Fruit fly (Drosophila melanogaster) whole organism: ENCODE measurements around the gene SPE.
A peak's percentile ranks its signal among the peaks of the same experiment; 100 is the strongest.

Experiments used
- CG8478 ChIP-seq: fragments of >200 bp; optimal IDR thresholded peaks from 2 replicates; lab custom pipeline; 2018; ENCODE audit warnings: inconsistent platforms
- Dll ChIP-seq: fragments of >200 bp; optimal IDR thresholded peaks from 2 replicates; lab custom pipeline; 2017
- EcR ChIP-seq, 2 experiments: fragments of >200 bp; optimal IDR thresholded peaks; 2 replicates each; lab custom pipeline; 2017; ENCODE audit warnings: missing biosample characterization in 2 of 2, missing genetic modification characterization in 2 of 2, missing genetic modification reagents in 2 of 2
- pan ChIP-seq: fragments of >200 bp; optimal IDR thresholded peaks from 2 replicates; lab custom pipeline; 2017
- psq ChIP-seq: fragments of >200 bp; optimal IDR thresholded peaks from 2 replicates; lab custom pipeline; 2017
- usp ChIP-seq: fragments of >200 bp; optimal IDR thresholded peaks from 2 replicates; lab custom pipeline; 2017; ENCODE audit warnings: missing biosample characterization, missing genetic modification characterization, mixed read lengths

SPE gene

DNA sequence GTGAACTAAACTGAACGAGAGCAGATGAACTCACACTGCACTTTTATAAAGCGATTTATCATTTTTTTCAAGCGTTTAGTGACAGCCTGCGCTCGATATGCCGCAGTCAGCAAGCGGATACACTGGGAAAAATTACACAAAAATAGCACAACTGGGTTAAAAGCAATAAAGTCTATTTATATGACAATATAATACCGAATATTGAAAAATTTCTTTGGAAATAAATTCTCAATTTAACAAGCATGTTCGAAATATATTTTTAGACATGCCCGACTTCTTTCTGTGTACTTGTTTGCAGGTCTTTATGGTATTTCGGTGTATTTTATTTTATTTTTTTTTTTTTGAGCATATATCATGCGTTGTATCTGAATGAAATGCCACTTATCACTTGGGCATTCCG is 27.8 kb downstream of the SPE start:
- no peak for TF ChIP-seq pan
- TF ChIP-seq CG8478, result no peak
- TF ChIP-seq EcR (GFP tag; optimal IDR thresholded peaks at IDR 0.05; lab: Kevin White, UChicago), result no peak
- no peak for TF ChIP-seq Dll (lab: Kevin White, UChicago)
- no peak for TF ChIP-seq usp (GFP tag; lab: Kevin White, UChicago)
- TF ChIP-seq psq (lab: Kevin White, UChicago), result no peak

DNA sequence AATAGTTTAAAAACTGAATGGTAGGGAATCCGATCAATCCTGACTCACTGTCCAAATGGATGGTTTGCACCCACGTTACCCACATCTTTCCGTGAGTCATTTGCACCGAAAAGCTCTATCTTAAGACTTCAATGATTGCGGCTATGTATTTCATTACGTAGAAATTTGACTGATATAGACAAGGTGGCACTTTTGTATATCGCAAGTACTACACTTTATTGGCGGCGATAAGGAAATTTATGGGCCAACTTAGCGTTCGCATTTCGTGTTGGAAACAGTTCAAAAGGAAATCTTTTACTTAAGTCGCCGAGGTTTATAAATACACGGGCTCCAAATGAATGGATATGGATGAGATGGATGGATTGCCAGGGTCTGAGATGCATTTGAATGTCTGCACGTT is 28.8 kb downstream of the SPE start:
- TF ChIP-seq usp (GFP tag; lab: Kevin White, UChicago), result no peak
- TF ChIP-seq CG8478, result no peak
- TF ChIP-seq psq (lab: Kevin White, UChicago), result no peak
- TF ChIP-seq Dll (lab: Kevin White, UChicago), result no peak
- TF ChIP-seq pan, result no peak
- TF ChIP-seq EcR (GFP tag; optimal IDR thresholded peaks at IDR 0.05; lab: Kevin White, UChicago), result no peak

dm6 chr3R:23718297-23718941 is 32.4 kb downstream of the SPE start, which contains the start of gene nau:
TSS of gene nau (minus strand) at chr3R:23718357.
- no peak for TF ChIP-seq usp (GFP tag; lab: Kevin White, UChicago)
- no peak for TF ChIP-seq pan
- TF ChIP-seq Dll (lab: Kevin White, UChicago), result no peak
- no peak for TF ChIP-seq EcR (GFP tag; optimal IDR thresholded peaks at IDR 0.05; lab: Kevin White, UChicago)
- no peak for TF ChIP-seq psq (lab: Kevin White, UChicago)
- TF ChIP-seq CG8478, result no peak

dm6 chr3R:23721525-23721924 is 35.5 kb downstream of the SPE start, which contains the start of gene CG10232:
TSS of gene CG10232 (minus strand) at chr3R:23721625.
- no peak for TF ChIP-seq Dll (lab: Kevin White, UChicago)
- no peak for TF ChIP-seq usp (GFP tag; lab: Kevin White, UChicago)
- TF ChIP-seq CG8478, result no peak
- no peak for TF ChIP-seq psq (lab: Kevin White, UChicago)
- TF ChIP-seq pan, result no peak

- TF ChIP-seq pan, result no peak
Measured at dm6 chr3R:23721936-23722335, 35.9 kb downstream of the SPE start.

dm6 chr3R:23722680-23723372 is 36.8 kb downstream of the SPE start, which contains the start of gene CG10365:
TSS of gene CG10365 (plus strand) at chr3R:23723331.
- TF ChIP-seq EcR (GFP tag; optimal IDR thresholded peaks at IDR 0.05; lab: Kevin White, UChicago) (no peak), usp (GFP tag; lab: Kevin White, UChicago) (no peak), psq (lab: Kevin White, UChicago) (no peak), pan (no peak), CG8478 (no peak), Dll (lab: Kevin White, UChicago) (no peak)

dm6 chr3R:23723381-23724034 is 37.5 kb downstream of the SPE start:
- TF ChIP-seq EcR (GFP tag; optimal IDR thresholded peaks at IDR 0.05; lab: Kevin White, UChicago), result peak in 1 of 2 experiments; percentile 11
- TF ChIP-seq Dll (lab: Kevin White, UChicago), result no peak

DNA sequence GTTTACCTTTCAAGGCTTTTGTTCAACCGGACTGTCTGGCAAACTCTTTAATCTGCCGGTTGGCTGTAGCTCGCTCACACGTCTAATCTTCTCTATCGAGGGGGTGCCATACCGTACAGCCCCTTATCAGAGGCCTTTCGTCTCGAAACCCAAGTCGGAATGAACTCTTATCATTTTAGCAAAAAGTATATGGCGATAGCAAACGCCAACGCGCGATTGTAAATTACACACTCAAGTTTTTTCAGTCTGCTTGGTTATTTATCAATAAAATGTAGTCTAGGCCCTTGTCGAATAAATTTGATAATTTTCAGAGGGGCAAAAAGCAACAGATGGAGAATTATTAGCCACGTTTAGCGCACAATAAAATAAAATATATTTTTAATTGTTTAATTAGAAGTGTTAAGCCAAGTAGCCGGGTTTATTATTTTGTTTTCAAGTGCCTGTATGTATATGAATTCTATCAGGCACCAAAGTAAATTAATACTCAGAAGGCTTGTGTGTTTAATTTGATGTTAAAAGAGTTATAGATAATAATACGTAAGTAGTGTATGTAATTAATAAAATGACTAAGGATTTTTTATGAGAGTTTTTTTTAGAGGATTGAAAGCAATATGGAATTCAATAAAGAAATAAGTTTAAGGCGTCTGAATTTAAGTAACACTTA is 38.9 kb downstream of the SPE start:
- TF ChIP-seq pan (no peak), usp (GFP tag; lab: Kevin White, UChicago) (no peak), CG8478 (no peak), Dll (lab: Kevin White, UChicago) (no peak), psq (lab: Kevin White, UChicago) (no peak), EcR (GFP tag; optimal IDR thresholded peaks at IDR 0.05; lab: Kevin White, UChicago) (no peak)

DNA sequence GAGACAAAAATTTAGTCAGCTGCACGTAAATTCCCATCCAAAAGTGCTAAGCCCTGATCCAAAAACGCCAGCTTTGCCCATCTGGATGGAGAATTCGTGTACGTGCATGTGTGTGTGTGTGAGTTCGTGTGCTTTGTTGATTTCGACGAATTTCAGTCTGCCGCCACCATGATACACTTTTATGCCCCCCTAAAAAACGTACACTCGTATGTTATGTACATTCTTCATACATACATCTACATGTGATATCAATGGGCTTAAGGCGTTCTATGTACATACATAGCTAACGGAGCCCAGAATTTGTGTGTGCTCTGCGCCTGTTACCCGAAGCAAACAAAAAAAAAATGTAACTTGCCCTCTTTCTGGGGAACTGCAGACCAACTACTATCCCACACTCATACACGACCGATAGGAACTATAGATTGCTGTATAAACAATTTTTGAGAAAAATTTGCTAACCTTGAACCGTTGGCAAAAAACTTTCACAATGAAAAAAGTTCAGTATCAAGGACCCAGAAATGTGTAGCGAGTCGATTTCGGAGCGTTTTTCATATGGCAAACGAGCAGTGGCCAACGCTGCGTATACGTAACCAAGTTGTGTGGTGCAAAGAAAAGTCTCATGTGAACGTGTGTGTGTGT is 39.8 kb downstream of the SPE start:
- TF ChIP-seq EcR (GFP tag; optimal IDR thresholded peaks at IDR 0.05; lab: Kevin White, UChicago) (no peak), usp (GFP tag; lab: Kevin White, UChicago) (no peak), pan (no peak), CG8478 (no peak), Dll (lab: Kevin White, UChicago) (no peak), psq (lab: Kevin White, UChicago) (no peak)

- no peak for TF ChIP-seq CG8478
- TF ChIP-seq usp (GFP tag; lab: Kevin White, UChicago), result no peak
- TF ChIP-seq psq (lab: Kevin White, UChicago), result no peak
Measured at dm6 chr3R:23726740-23727139, 40.7 kb downstream of the SPE start.

DNA sequence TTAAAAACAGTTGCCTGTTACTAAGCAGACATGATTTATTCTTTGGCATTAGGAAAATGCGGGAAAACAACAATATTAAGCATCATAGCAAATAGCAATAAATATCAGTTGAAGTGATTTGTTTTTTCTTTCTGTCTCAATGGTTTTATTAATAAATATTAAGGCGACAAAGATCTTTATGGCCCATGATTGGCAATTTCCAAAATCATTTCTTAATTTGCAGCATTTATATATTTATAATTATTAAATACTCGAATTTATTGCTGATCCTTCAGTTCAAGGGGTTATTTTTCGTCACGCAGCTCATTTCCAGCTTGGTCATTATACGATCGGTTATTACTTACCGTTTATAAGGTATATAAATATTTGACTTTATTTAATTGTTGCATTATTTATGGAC is 41.6 kb downstream of the SPE start:
- no peak for TF ChIP-seq EcR (GFP tag; optimal IDR thresholded peaks at IDR 0.05; lab: Kevin White, UChicago)
- no peak for TF ChIP-seq pan
- TF ChIP-seq psq (lab: Kevin White, UChicago), result no peak
- no peak for TF ChIP-seq CG8478
- no peak for TF ChIP-seq usp (GFP tag; lab: Kevin White, UChicago)
- TF ChIP-seq Dll (lab: Kevin White, UChicago), result no peak
